Worm (Caenorhabditis elegans) whole organism, mixed stage, embryonic: Measurements from ENCODE around the gene pbs-3.

Experiments used
- M03D4.4 ChIP-seq: sonication (generic microtip); optimal IDR thresholded peaks from 2 replicates; lab custom pipeline; 2017; ENCODE audit warnings: mild to moderate bottlenecking, missing genetic modification characterization, missing compliant biosample characterization
- bed-3 ChIP-seq: fragments of 200-800 bp; sonication (Bioruptor generic); optimal IDR thresholded peaks from 3 replicates; lab custom pipeline; 2018; ENCODE audit warnings: mild to moderate bottlenecking, missing genetic modification characterization, moderate library complexity, missing compliant biosample characterization
- blmp-1 ChIP-seq: fragments of 150-350 bp; optimal IDR thresholded peaks from 2 replicates; lab custom pipeline; 2014; ENCODE audit warnings: missing biosample characterization, missing genetic modification characterization
- ceh-43 ChIP-seq: fragments of 200-800 bp; sonication (Bioruptor generic); optimal IDR thresholded peaks from 2 replicates; lab custom pipeline; 2018; ENCODE audit warnings: mild to moderate bottlenecking, missing genetic modification characterization, moderate library complexity, missing compliant biosample characterization
- ces-1 ChIP-seq: fragments of 150-350 bp; optimal IDR thresholded peaks from 2 replicates; lab custom pipeline; 2014; ENCODE audit warnings: missing biosample characterization, missing genetic modification reagents, missing genetic modification characterization
- cnd-1 ChIP-seq: fragments of 200-800 bp; sonication (Bioruptor generic); optimal IDR thresholded peaks from 2 replicates; lab custom pipeline; 2018; ENCODE audit warnings: mild to moderate bottlenecking, missing genetic modification characterization, missing compliant biosample characterization
- drap-1 ChIP-seq: fragments of 200-800 bp; sonication (Bioruptor generic); optimal IDR thresholded peaks from 3 replicates; lab custom pipeline; 2018; ENCODE audit warnings: mild to moderate bottlenecking, missing genetic modification characterization, missing compliant biosample characterization
- elt-1 ChIP-seq: sonication (generic microtip); optimal IDR thresholded peaks from 2 replicates; lab custom pipeline; 2017; ENCODE audit warnings: missing genetic modification characterization, mild to moderate bottlenecking, missing compliant biosample characterization, antibody characterized with exemption, moderate library complexity, borderline replicate concordance; ENCODE audit not compliant: insufficient read depth
- elt-3 ChIP-seq: fragments of 150-350 bp; optimal IDR thresholded peaks from 2 replicates; lab custom pipeline; 2014; ENCODE audit warnings: missing biosample characterization, missing genetic modification characterization
- ham-2 ChIP-seq: fragments of 200-800 bp; sonication (Bioruptor generic); optimal IDR thresholded peaks from 2 replicates; lab custom pipeline; 2018; ENCODE audit warnings: mild to moderate bottlenecking, missing genetic modification characterization, missing compliant biosample characterization
- hlh-1 ChIP-seq: fragments of 150-350 bp; optimal IDR thresholded peaks from 2 replicates; lab custom pipeline; 2014; ENCODE audit warnings: missing biosample characterization, missing genetic modification reagents, missing genetic modification characterization
- lin-13 ChIP-seq: fragments of 150-350 bp; optimal IDR thresholded peaks from 2 replicates; lab custom pipeline; 2014; ENCODE audit warnings: missing biosample characterization, missing genetic modification characterization
- lin-32 ChIP-seq: fragments of 200-800 bp; sonication (Bioruptor generic); optimal IDR thresholded peaks from 2 replicates; lab custom pipeline; 2018; ENCODE audit warnings: mild to moderate bottlenecking, missing genetic modification characterization, missing compliant biosample characterization
- lsy-2 ChIP-seq: fragments of 150-350 bp; optimal IDR thresholded peaks from 2 replicates; lab custom pipeline; 2014; ENCODE audit warnings: missing biosample characterization, missing genetic modification characterization
- mab-5 ChIP-seq: fragments of 150-350 bp; optimal IDR thresholded peaks from 2 replicates; lab custom pipeline; 2014; ENCODE audit warnings: missing biosample characterization, missing genetic modification characterization
- mep-1 ChIP-seq: fragments of 150-350 bp; optimal IDR thresholded peaks from 2 replicates; lab custom pipeline; 2017; ENCODE audit warnings: missing biosample characterization, missing genetic modification reagents, missing genetic modification characterization, inconsistent platforms
- mls-2 ChIP-seq: sonication (generic microtip); optimal IDR thresholded peaks from 2 replicates; lab custom pipeline; 2016; ENCODE audit warnings: mild to moderate bottlenecking, missing genetic modification characterization, moderate library complexity, missing compliant biosample characterization
- nhr-2 ChIP-seq: fragments of 150-350 bp; optimal IDR thresholded peaks from 2 replicates; lab custom pipeline; 2014; ENCODE audit warnings: missing biosample characterization, missing genetic modification characterization
- nhr-237 ChIP-seq: fragments of 150-350 bp; optimal IDR thresholded peaks from 2 replicates; lab custom pipeline; 2014; ENCODE audit warnings: missing biosample characterization, missing genetic modification characterization
- nhr-28 ChIP-seq: fragments of 150-350 bp; optimal IDR thresholded peaks from 2 replicates; lab custom pipeline; 2014; ENCODE audit warnings: missing biosample characterization, missing genetic modification characterization
- nhr-76 ChIP-seq: sonication (generic microtip); optimal IDR thresholded peaks from 2 replicates; lab custom pipeline; 2017; ENCODE audit warnings: missing biosample characterization, missing genetic modification characterization
- pha-4 ChIP-seq: fragments of 150-350 bp; optimal IDR thresholded peaks from 2 replicates; lab custom pipeline; 2018; ENCODE audit warnings: missing biosample characterization, missing genetic modification reagents, missing genetic modification characterization
- sem-2 ChIP-seq: fragments of 200-800 bp; sonication (Bioruptor generic); optimal IDR thresholded peaks from 2 replicates; lab custom pipeline; 2018; ENCODE audit warnings: mild to moderate bottlenecking, missing genetic modification characterization, missing compliant biosample characterization
- sptf-1 ChIP-seq: sonication (generic microtip); optimal IDR thresholded peaks from 2 replicates; lab custom pipeline; 2017; ENCODE audit warnings: mild to moderate bottlenecking, missing genetic modification characterization, moderate library complexity, missing compliant biosample characterization
- tbx-8 ChIP-seq: fragments of 200-800 bp; sonication (Bioruptor generic); optimal IDR thresholded peaks from 2 replicates; lab custom pipeline; 2018; ENCODE audit warnings: mild to moderate bottlenecking, missing genetic modification characterization, moderate library complexity, missing compliant biosample characterization
- unc-120 ChIP-seq: sonication (generic microtip); optimal IDR thresholded peaks from 2 replicates; lab custom pipeline; 2017; ENCODE audit warnings: missing genetic modification characterization, missing compliant biosample characterization; ENCODE audit not compliant: poor library complexity, severe bottlenecking
- unc-39 ChIP-seq: fragments of 150-350 bp; optimal IDR thresholded peaks from 2 replicates; lab custom pipeline; 2014; ENCODE audit warnings: missing biosample characterization, missing genetic modification characterization
- unc-62 ChIP-seq: fragments of 150-350 bp; optimal IDR thresholded peaks from 2 replicates; lab custom pipeline; 2014; ENCODE audit warnings: missing biosample characterization, missing genetic modification reagents, missing genetic modification characterization
- zip-8 ChIP-seq: fragments of 150-350 bp; optimal IDR thresholded peaks from 2 replicates; lab custom pipeline; 2014; ENCODE audit warnings: missing biosample characterization, missing genetic modification characterization
- ztf-11 ChIP-seq: fragments of 150-350 bp; optimal IDR thresholded peaks from 2 replicates; lab custom pipeline; 2014; ENCODE audit warnings: missing biosample characterization, missing genetic modification characterization

pbs-3 gene

ce11 chrII:4999122-4999521, 43.9 kb upstream of the pbs-3 start, which contains the start of gene citk-2:
Gene citk-2, plus strand, starts transcription at chrII:4999520.
- TF ChIP-seq cnd-1 = no peak
- TF ChIP-seq lin-13 = peak; percentile 53
- no peak for TF ChIP-seq elt-3 (tag; lab: Kevin White, UChicago)
- peak; percentile 86 for TF ChIP-seq nhr-237 (tag; lab: Kevin White, UChicago)

DNA sequence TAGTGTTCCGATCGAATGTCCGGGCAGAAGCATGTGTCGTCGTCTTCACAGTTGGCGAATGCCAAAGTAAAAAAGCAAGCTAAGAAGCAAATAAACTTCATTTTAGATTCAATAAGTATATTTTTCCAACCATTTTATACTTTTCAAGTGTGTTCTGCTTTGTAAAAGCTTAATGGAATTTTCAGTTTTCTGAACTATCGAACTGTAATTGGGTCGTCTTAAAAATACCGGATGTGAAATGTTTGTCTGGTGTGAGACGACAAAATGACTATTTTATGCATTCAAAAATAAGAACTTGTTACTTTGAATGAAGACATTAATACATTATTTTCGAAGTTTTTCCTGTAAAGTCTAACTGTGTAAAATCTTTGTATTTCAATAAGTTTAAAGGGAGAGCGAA, 43.4 kb upstream of the pbs-3 start, which contains the start of gene F59A6.11:
F59A6.11 (minus strand) TSS at position 101 of the 400 bp plus-strand sequence.
- TF ChIP-seq ceh-43 (GFP tag; lab: Kevin White, UChicago) (no peak), sem-2 (GFP tag; lab: Kevin White, UChicago) (no peak), unc-39 (no peak), elt-3 (tag; lab: Kevin White, UChicago) (no peak), blmp-1 (tag; lab: Kevin White, UChicago) (no peak), unc-62 (GFP tag; lab: Kevin White, UChicago) (no peak), lin-32 (GFP tag; lab: Kevin White, UChicago) (no peak), zip-8 (tag; lab: Kevin White, UChicago) (no peak), nhr-76 (tag; lab: Kevin White, UChicago) (no peak), hlh-1 (no peak), pha-4 (tag; lab: Kevin White, UChicago) (no peak), lsy-2 (tag; lab: Kevin White, UChicago) (no peak), mab-5 (tag; lab: Kevin White, UChicago) (no peak), nhr-28 (tag; lab: Kevin White, UChicago) (no peak)

DNA sequence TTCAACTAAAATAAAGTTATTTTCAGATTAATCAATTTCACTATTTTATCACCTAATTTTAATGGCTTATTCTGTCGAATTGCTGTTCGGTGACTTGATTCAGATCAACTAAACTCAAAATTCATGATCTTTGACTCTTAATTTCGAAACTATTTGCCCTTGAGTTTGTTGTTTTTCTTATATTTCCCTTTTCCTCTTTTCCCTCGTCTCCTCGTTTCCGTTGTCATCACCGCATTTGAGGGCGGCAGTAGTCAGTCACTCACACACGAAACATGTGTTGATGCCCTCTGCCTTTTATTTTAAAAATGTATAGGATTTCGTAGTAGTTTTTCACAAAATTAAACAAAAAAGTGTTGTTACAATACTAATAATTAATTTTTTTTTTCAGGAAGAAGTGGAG, 39.7 kb upstream of the pbs-3 start, which contains the start of gene rnh-1.0:
rnh-1.0 (plus strand) TSS at position 389 of the 400 bp plus-strand sequence.
- TF ChIP-seq ztf-11 (tag; lab: Kevin White, UChicago) = no peak

ce11 chrII:4993530-4994192, 38.4 kb upstream of the pbs-3 start, which contains the start of the genes eif-1 and vps-24:
Gene eif-1, minus strand, starts transcription at chrII:4993580.
Gene vps-24, plus strand, starts transcription at chrII:4993998.
- TF ChIP-seq ces-1 (GFP tag; lab: Kevin White, UChicago) (peak; percentile 77), tbx-8 (GFP tag; lab: Kevin White, UChicago) (no peak), lin-32 (GFP tag; lab: Kevin White, UChicago) (no peak), nhr-237 (tag; lab: Kevin White, UChicago) (peak; percentile 6), lin-13 (peak; percentile 2), lsy-2 (tag; lab: Kevin White, UChicago) (peak; percentile 29)

DNA sequence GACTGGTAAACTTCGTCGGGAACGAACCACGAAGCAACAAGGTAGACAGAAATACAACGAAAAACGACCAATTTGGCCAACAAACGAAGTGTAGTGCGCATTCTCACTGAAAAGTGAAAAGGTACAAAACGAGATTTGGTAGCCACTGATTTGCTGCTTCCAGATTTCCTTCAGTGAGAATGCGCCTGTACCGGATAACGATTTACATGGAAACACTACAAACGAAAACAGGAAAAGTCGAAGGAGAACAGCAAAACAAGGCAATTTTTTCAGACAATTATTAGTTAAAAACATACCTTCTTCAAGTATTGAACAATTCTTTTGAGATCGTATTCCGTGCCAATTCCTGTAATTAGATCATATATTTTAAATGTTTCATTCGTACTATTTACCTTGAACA, 37.8 kb upstream of the pbs-3 start, which contains the start of gene pigb-1:
pigb-1 (minus strand) TSS at position 101 of the 400 bp plus-strand sequence.
- TF ChIP-seq lsy-2 (tag; lab: Kevin White, UChicago) = no peak
- TF ChIP-seq nhr-2 (tag; lab: Kevin White, UChicago) = no peak
- no peak for TF ChIP-seq mep-1 (tag; lab: Kevin White, UChicago)
- TF ChIP-seq nhr-237 (tag; lab: Kevin White, UChicago) = no peak
- no peak for TF ChIP-seq mab-5 (tag; lab: Kevin White, UChicago)
- no peak for TF ChIP-seq elt-1 (tag; lab: Kevin White, UChicago)
- TF ChIP-seq ceh-43 (GFP tag; lab: Kevin White, UChicago) = no peak
- TF ChIP-seq cnd-1 = no peak
- TF ChIP-seq sptf-1 (tag; lab: Kevin White, UChicago) = no peak
- no peak for TF ChIP-seq pha-4 (tag; lab: Kevin White, UChicago)
- no peak for TF ChIP-seq lin-13
- TF ChIP-seq mls-2 = no peak
- no peak for TF ChIP-seq drap-1 (GFP tag; lab: Kevin White, UChicago)
- no peak for TF ChIP-seq ham-2
- TF ChIP-seq unc-120 (tag; lab: Kevin White, UChicago) = no peak
- TF ChIP-seq nhr-76 (tag; lab: Kevin White, UChicago) = no peak
- no peak for TF ChIP-seq bed-3 (GFP tag; lab: Kevin White, UChicago)
- no peak for TF ChIP-seq hlh-1
- TF ChIP-seq lin-32 (GFP tag; lab: Kevin White, UChicago) = no peak
- no peak for TF ChIP-seq M03D4.4
- TF ChIP-seq, all 35 proteins: peak for 0
